Fruit fly (Drosophila melanogaster): Measurements from ENCODE around the gene hook.

Gene hook

DNA sequence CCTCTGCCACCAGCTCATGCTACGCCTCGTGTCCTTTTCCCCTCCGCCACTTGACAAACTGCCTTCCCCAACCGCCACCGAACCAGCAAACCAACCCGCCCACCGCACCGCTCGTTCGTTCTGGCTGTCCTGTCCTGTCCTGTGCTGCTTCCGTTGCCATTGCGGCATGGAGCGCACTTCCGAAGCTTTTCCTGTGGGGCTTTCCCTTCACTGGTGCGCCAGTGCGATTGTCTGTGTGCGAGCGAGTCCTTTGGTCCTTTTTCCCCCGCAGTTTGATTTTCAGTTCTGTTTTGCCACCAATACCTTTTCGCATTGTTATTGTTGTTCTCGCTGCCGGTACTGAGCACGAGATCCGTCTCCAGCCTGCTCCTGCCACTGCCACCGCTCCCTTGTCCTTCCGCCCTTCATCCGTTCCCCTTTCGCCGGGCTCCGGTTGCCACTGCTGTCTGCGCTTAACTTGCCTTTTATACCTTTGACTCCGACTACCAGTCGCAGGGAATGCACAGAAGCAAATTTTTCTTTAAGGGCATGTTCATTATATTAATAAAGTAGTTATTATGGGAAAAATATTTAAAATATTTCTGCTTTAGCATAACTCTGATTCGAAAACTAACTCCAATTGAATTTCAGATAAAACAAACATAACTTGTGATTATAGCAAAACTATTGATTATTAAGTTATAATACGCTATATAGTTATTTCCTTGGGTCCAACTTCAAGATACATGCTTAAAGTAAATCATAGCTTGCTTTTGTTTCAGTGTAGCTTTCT is 9.1 kb downstream of the hook start:
- TF ChIP-seq fru (GFP tag; optimal IDR thresholded peaks at IDR 0.05) (peak; percentile 61), ey (GFP tag; optimal IDR thresholded peaks at IDR 0.05) (peak; percentile 51), psq (GFP tag; optimal IDR thresholded peaks at IDR 0.05) (peak; percentile 56), rgr (GFP tag; optimal IDR thresholded peaks at IDR 0.05) (peak; percentile 52), OdsH (GFP tag; optimal IDR thresholded peaks at IDR 0.05) (peak; percentile 41), Myc (optimal IDR thresholded peaks at IDR 0.05) (no peak), HLH106 (tag; optimal IDR thresholded peaks at IDR 0.05) (peak; percentile 76), sv (GFP tag; optimal IDR thresholded peaks at IDR 0.05) (peak; percentile 9), Sp1 (GFP tag; optimal IDR thresholded peaks at IDR 0.05) (peak; percentile 78), br (GFP tag; optimal IDR thresholded peaks at IDR 0.05) (peak; percentile 24), Rel (GFP tag; optimal IDR thresholded peaks at IDR 0.05) (no peak), Rel (tag; optimal IDR thresholded peaks at IDR 0.05) (peak; percentile 5), dmrt93B (GFP tag; optimal IDR thresholded peaks at IDR 0.05) (peak; percentile 49), CG9705 (GFP tag; optimal IDR thresholded peaks at IDR 0.05) (peak; percentile 51), Dif (GFP tag; optimal IDR thresholded peaks at IDR 0.05; ENCODE audit: partially characterized antibody) (no peak), foxo (GFP tag; optimal IDR thresholded peaks at IDR 0.05) (peak in 1 of 2 experiments; percentile 69), sage (GFP tag; optimal IDR thresholded peaks at IDR 0.05) (no peak), dsf (GFP tag; optimal IDR thresholded peaks at IDR 0.05; ENCODE audit: borderline replicate concordance) (no peak), pan (optimal IDR thresholded peaks at IDR 0.05) (no peak), h (GFP tag; optimal IDR thresholded peaks at IDR 0.05) (peak; percentile 60)

DNA sequence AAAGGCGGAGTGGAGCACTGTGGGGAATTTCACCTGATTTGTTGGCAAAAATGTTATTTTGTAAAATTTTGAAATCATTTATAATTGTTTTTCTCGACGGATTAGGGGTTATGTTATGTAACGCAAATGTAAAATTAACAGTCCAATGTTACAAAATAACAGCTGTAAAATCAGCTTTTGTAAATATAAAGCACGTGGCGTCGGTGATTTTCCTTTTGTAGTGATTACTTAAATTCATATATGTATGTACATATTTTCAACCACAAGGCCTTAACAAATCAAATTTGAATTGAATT is 11.1 kb downstream of the hook start, which contains the start of gene CG15172:
CG15172 (plus strand) TSS at position 197 of the 296 bp plus-strand sequence.
- TF ChIP-seq dsf (GFP tag; optimal IDR thresholded peaks at IDR 0.05; ENCODE audit: borderline replicate concordance) (no peak), Vsx2 (GFP tag; optimal IDR thresholded peaks at IDR 0.05; ENCODE audit: partially characterized antibody) (no peak), GATAd (GFP tag; optimal IDR thresholded peaks at IDR 0.05) (no peak), tai (GFP tag; optimal IDR thresholded peaks at IDR 0.05) (no peak), Rel (GFP tag; optimal IDR thresholded peaks at IDR 0.05) (no peak), Rel (tag; optimal IDR thresholded peaks at IDR 0.05) (no peak), h (GFP tag; optimal IDR thresholded peaks at IDR 0.05) (no peak), Abd-B (GFP tag; optimal IDR thresholded peaks at IDR 0.05) (no peak), Mio (GFP tag; optimal IDR thresholded peaks at IDR 0.05) (no peak), dmrt93B (GFP tag; optimal IDR thresholded peaks at IDR 0.05) (no peak), woc (GFP tag; optimal IDR thresholded peaks at IDR 0.05) (no peak)

DNA sequence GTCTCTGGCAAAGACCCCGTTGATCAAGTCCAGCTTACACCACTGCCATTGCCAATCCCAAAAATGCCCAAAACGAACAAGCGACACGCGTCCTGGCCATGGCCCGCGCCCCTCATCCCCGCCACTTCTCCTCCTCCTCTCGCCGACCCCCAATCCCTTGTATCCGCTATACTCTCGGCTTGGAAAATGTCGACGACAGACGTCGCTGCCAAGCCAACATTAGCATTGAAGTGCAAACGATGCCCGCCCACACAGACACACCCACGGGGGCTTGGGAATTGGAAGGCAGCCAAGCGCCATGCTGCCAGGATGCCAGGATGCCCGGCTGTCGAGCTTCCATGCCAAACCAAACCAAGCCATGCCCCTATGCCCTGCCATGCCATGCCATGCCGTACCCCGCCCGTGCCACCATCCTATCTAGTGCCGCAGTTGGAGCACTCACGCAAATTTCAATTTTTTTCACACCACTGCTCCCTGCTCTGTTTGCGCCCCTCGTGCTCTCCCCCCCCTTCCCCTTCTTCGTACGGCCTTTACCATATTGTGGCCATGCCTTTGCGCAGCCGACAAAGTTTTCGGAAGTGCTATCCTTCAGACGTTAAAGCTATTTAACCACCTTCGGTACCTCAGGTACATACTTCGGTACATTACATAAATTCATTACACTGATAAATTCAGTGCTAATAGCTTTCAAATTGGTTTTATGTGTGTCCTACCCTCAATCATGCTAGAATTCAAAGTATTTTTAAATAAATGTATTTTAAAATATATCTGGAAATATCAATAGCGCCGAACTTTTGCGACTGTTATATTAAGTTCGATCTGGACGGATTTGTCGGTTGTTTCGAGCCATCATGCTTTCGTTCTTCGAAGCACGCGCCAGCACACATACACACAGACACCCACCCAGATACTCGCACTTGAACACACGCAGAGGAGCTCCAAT is 11.7 kb downstream of the hook start:
- TF ChIP-seq h (GFP tag; optimal IDR thresholded peaks at IDR 0.05) (peak; percentile 87), sage (GFP tag; optimal IDR thresholded peaks at IDR 0.05) (peak; percentile 49), pan (optimal IDR thresholded peaks at IDR 0.05) (no peak), CG9705 (GFP tag; optimal IDR thresholded peaks at IDR 0.05) (peak; percentile 66), ey (GFP tag; optimal IDR thresholded peaks at IDR 0.05) (peak; percentile 62), GATAd (GFP tag; optimal IDR thresholded peaks at IDR 0.05) (no peak), tai (GFP tag; optimal IDR thresholded peaks at IDR 0.05) (no peak), fru (GFP tag; optimal IDR thresholded peaks at IDR 0.05) (peak; percentile 82), Dif (GFP tag; optimal IDR thresholded peaks at IDR 0.05; ENCODE audit: partially characterized antibody) (no peak), Hr78 (GFP tag; optimal IDR thresholded peaks at IDR 0.05) (no peak), brk (GFP tag; optimal IDR thresholded peaks at IDR 0.05) (peak; percentile 16), Hr83 (GFP tag; optimal IDR thresholded peaks at IDR 0.05; ENCODE audit: poor library complexity, severe bottlenecking) (no peak), rgr (GFP tag; optimal IDR thresholded peaks at IDR 0.05) (peak; percentile 76), Vsx2 (GFP tag; optimal IDR thresholded peaks at IDR 0.05; ENCODE audit: partially characterized antibody) (no peak), Abd-B (GFP tag; optimal IDR thresholded peaks at IDR 0.05) (no peak), OdsH (GFP tag; optimal IDR thresholded peaks at IDR 0.05) (peak; percentile 81), Rel (GFP tag; optimal IDR thresholded peaks at IDR 0.05) (peak; percentile 43), Rel (tag; optimal IDR thresholded peaks at IDR 0.05) (peak; percentile 49), Hnf4 (GFP tag; optimal IDR thresholded peaks at IDR 0.05) (peak; percentile 16), HLH106 (tag; optimal IDR thresholded peaks at IDR 0.05) (peak; percentile 85), CG32264 (GFP tag; optimal IDR thresholded peaks at IDR 0.05) (peak; percentile 14), br (GFP tag; optimal IDR thresholded peaks at IDR 0.05) (peak; percentile 73), dsf (GFP tag; optimal IDR thresholded peaks at IDR 0.05; ENCODE audit: borderline replicate concordance) (no peak), usp (GFP tag; optimal IDR thresholded peaks at IDR 0.05) (no peak), N (GFP tag; optimal IDR thresholded peaks at IDR 0.05) (no peak), Jra (GFP tag; optimal IDR thresholded peaks at IDR 0.05) (no peak), jim (GFP tag; optimal IDR thresholded peaks at IDR 0.05) (no peak), psq (GFP tag; optimal IDR thresholded peaks at IDR 0.05) (peak; percentile 64), Myc (optimal IDR thresholded peaks at IDR 0.05) (no peak), dmrt93B (GFP tag; optimal IDR thresholded peaks at IDR 0.05) (peak; percentile 75), Mio (GFP tag; optimal IDR thresholded peaks at IDR 0.05) (no peak), woc (GFP tag; optimal IDR thresholded peaks at IDR 0.05) (peak; percentile 64), CrebA (GFP tag; optimal IDR thresholded peaks at IDR 0.05; ENCODE audit: borderline replicate concordance) (peak; percentile 47), lola (GFP tag; optimal IDR thresholded peaks at IDR 0.05) (no peak), dl (GFP tag; optimal IDR thresholded peaks at IDR 0.05; ENCODE audit: insufficient read depth in 1 of 2, partially characterized antibody in 2 of 2) (no peak), Dfd (GFP tag; optimal IDR thresholded peaks at IDR 0.05) (no peak), sv (GFP tag; optimal IDR thresholded peaks at IDR 0.05) (peak; percentile 50)

All from whole organism, wandering third instar larva.